Worm (Caenorhabditis elegans) whole organism, young adult: ENCODE data around the gene acdh-12.

ENCODE experiments used
- F22D6.2 ChIP-seq: sonication (generic microtip); optimal IDR thresholded peaks from 2 replicates; lab custom pipeline; 2016; ENCODE audit warnings: mild to moderate bottlenecking, missing genetic modification characterization, missing compliant biosample characterization
- rec-8 ChIP-seq, 2 experiments: sonication (generic microtip); optimal IDR thresholded peaks; 2 replicates each; lab custom pipeline; 2016; ENCODE audit warnings: mild to moderate bottlenecking in 2 of 2, missing genetic modification characterization in 2 of 2, missing genetic modification reagents in 2 of 2, missing genotype in 2 of 2, missing biosample characterization in 1 of 2, missing compliant biosample characterization in 1 of 2, moderate library complexity in 1 of 2
- sdz-38 ChIP-seq: sonication (generic microtip); optimal IDR thresholded peaks from 2 replicates; lab custom pipeline; 2016; ENCODE audit warnings: missing genotype, missing genetic modification characterization, missing compliant biosample characterization
- somi-1 ChIP-seq: fragments of 200-800 bp; sonication (Bioruptor generic); optimal IDR thresholded peaks from 2 replicates; lab custom pipeline; 2018; ENCODE audit warnings: mild to moderate bottlenecking, missing genetic modification characterization, missing compliant biosample characterization
- unc-62 ChIP-seq: fragments of 150-350 bp; optimal IDR thresholded peaks from 2 replicates; lab custom pipeline; 2014; ENCODE audit warnings: missing biosample characterization, missing genetic modification reagents, missing genetic modification characterization

DNA sequence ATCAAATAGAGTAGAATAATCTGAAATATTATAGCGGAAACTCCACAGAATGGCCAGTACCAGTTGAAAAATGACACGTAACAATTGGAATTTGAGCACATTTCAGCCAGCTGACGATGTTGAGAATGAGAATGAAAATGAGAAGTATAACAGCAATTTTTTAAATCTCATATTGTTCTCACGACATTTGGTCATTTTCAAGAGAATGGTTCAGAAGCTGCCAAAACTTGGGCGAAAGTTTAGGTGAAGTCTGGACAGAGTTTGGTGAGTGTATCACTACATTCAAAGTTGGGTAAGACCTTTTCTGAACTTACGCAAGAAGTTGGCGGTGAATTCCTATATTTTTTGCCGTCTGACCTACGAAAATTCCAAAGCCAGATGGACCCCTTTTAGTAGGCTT lies 9.5 kb upstream of the acdh-12 start, which contains the start of gene srd-58:
- TF ChIP-seq sdz-38 (tag; lab: Kevin White, UChicago) (no peak), F22D6.2 (tag; lab: Kevin White, UChicago) (no peak), somi-1 (GFP tag; lab: Kevin White, UChicago) (no peak), unc-62 (GFP tag; lab: Kevin White, UChicago) (no peak), rec-8 (tag; optimal IDR thresholded peaks at IDR 0.05; lab: Kevin White, UChicago) (no peak)
